Fruit fly (Drosophila melanogaster): Measurements from ENCODE around the gene Ho.

- TF ChIP-seq pan (optimal IDR thresholded peaks at IDR 0.05) (no peak), EcR (GFP tag; optimal IDR thresholded peaks at IDR 0.05) (no peak), usp (GFP tag; optimal IDR thresholded peaks at IDR 0.05) (no peak), Dll (optimal IDR thresholded peaks at IDR 0.05) (no peak)
These were observed at the start of gene Ho, which contains the start of gene Taf12 for dm6 chr3R:11679513-11679912.

Measured in whole organism.